Worm (Caenorhabditis elegans): ENCODE data around the gene sek-3.

DNA sequence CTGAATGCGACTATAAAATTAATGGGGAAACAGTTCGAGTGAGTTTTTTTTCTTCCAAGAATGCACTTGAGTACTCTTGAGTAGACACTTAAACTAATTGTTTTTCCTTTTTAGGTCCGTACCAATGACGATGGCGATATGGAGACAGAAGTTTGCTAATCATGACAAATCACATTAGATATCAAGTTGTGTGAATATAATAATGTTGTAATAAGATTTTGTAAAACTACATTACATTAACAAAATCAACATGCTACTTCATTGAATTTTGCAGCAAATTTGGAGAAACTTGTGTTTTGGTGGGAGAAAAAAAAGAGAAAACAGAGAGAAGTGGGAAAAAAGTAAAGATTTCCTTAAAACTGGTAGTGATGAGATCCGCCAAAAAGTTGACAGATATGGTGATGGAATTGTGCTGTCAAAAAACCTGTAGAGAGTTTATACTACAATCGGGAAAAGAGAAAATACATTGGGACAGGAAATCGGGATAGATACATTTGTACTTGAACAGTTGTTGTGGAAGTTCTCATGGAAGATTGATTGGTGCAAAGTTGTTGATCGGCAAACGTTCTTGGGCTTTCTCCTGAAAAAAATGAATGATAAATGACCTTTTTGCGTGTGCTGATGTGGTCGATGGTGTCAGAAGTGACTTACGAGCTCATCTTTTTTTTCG is 10.4 kb downstream of the sek-3 start:
- no peak for TF ChIP-seq zag-1 (tag; optimal IDR thresholded peaks at IDR 0.05)
- no peak for TF ChIP-seq blmp-1 (tag; optimal IDR thresholded peaks at IDR 0.05; ENCODE audit: insufficient read depth)
- TF ChIP-seq mab-5 (tag; optimal IDR thresholded peaks at IDR 0.05): no peak
- no peak for TF ChIP-seq elt-3 (tag; optimal IDR thresholded peaks at IDR 0.05)
- TF ChIP-seq aly-2 (tag; optimal IDR thresholded peaks at IDR 0.05): no peak
- TF ChIP-seq ama-1 (optimal IDR thresholded peaks at IDR 0.05): no peak

All from whole organism, L2 larva.